Worm (Caenorhabditis elegans): ENCODE data around the gene T02H6.9.

ce11 chrII:691550-691949, 12.9 kb downstream of the T02H6.9 start, which contains the start of gene T02H6.3:
- TF ChIP-seq jun-1 (tag; optimal IDR thresholded peaks at IDR 0.05) (no peak), ztf-11 (tag; optimal IDR thresholded peaks at IDR 0.05) (no peak), nhr-76 (tag; optimal IDR thresholded peaks at IDR 0.05) (no peak)

Measured in whole organism, L3 larva.